Fruit fly (Drosophila melanogaster) whole organism, embryonic: ENCODE results near the gene CG10761.

ENCODE experiments used
- CG10979 ChIP-seq: fragments of 200-800 bp; sonication (Bioruptor generic); optimal IDR thresholded peaks from 2 replicates; lab custom pipeline; 2018; ENCODE audit warnings: missing biosample characterization, mild to moderate bottlenecking, missing genetic modification characterization, moderate library complexity
- CG13624 ChIP-seq: fragments of 200-800 bp; sonication (Bioruptor generic); optimal IDR thresholded peaks from 2 replicates; lab custom pipeline; 2016; ENCODE audit warnings: missing biosample characterization, missing genetic modification characterization
- CG1529 ChIP-seq: fragments of 200-800 bp; sonication (Bioruptor generic); optimal IDR thresholded peaks from 3 replicates; lab custom pipeline; 2018; ENCODE audit warnings: missing biosample characterization, missing genetic modification characterization
- CG15479 ChIP-seq: fragments of 200-800 bp; sonication (Bioruptor generic); optimal IDR thresholded peaks from 3 replicates; lab custom pipeline; 2019; ENCODE audit warnings: missing biosample characterization, mild to moderate bottlenecking, missing genetic modification characterization, moderate library complexity
- CG15696 ChIP-seq: fragments of 200-800 bp; sonication (Bioruptor generic); optimal IDR thresholded peaks from 2 replicates; lab custom pipeline; 2019; ENCODE audit warnings: missing biosample characterization, mild to moderate bottlenecking, missing genetic modification characterization, moderate library complexity
- CG17912 ChIP-seq: fragments of 200-800 bp; sonication (Bioruptor generic); optimal IDR thresholded peaks from 2 replicates; lab custom pipeline; 2018; ENCODE audit warnings: missing biosample characterization, mild to moderate bottlenecking, missing genetic modification characterization
- CG18262 ChIP-seq: fragments of 200-800 bp; optimal IDR thresholded peaks from 3 replicates; lab custom pipeline; 2019; ENCODE audit warnings: missing biosample characterization, mild to moderate bottlenecking, missing genetic modification characterization, moderate library complexity
- CG2712 ChIP-seq: fragments of 200-800 bp; optimal IDR thresholded peaks from 3 replicates; lab custom pipeline; 2019; ENCODE audit warnings: missing biosample characterization, mild to moderate bottlenecking, missing genetic modification characterization, moderate library complexity
- CG2875 ChIP-seq: fragments of 200-800 bp; sonication (Bioruptor generic); optimal IDR thresholded peaks from 2 replicates; lab custom pipeline; 2017; ENCODE audit warnings: missing biosample characterization, mild to moderate bottlenecking, missing genetic modification characterization, missing genetic modification reagents
- CG31365 ChIP-seq: fragments of 200-800 bp; sonication (Bioruptor generic); optimal IDR thresholded peaks from 2 replicates; lab custom pipeline; 2018; ENCODE audit warnings: missing biosample characterization, mild to moderate bottlenecking, missing genetic modification characterization
- CG34422 ChIP-seq: fragments of 200-800 bp; sonication (Bioruptor generic); IDR thresholded peaks from 3 replicates; pipeline ENCODE4 v1.3.6; 2022; ENCODE audit warnings: missing biosample characterization, missing genetic modification characterization
- CG43689 ChIP-seq: fragments of 200-800 bp; sonication (Bioruptor generic); IDR thresholded peaks from 2 replicates; pipeline ENCODE4 v1.3.6; 2022; ENCODE audit warnings: missing biosample characterization, missing genetic modification characterization
- CG6813 ChIP-seq: fragments of 200-800 bp; sonication (Bioruptor generic); optimal IDR thresholded peaks from 2 replicates; lab custom pipeline; 2017; ENCODE audit warnings: missing biosample characterization, missing genetic modification characterization, mild to moderate bottlenecking, moderate library complexity, missing genetic modification reagents
- CG6854 ChIP-seq: fragments of 200-800 bp; sonication (Bioruptor generic); optimal IDR thresholded peaks from 3 replicates; lab custom pipeline; 2017; ENCODE audit warnings: missing biosample characterization, mild to moderate bottlenecking, missing genetic modification characterization
- CG7357 ChIP-seq: fragments of 200-800 bp; sonication (Bioruptor generic); IDR thresholded peaks from 3 replicates; pipeline ENCODE4 v1.3.6; 2022; ENCODE audit warnings: missing biosample characterization, missing genetic modification characterization
- CG7928 ChIP-seq: fragments of 200-800 bp; sonication (Bioruptor generic); optimal IDR thresholded peaks from 2 replicates; lab custom pipeline; 2017; ENCODE audit warnings: missing biosample characterization, mild to moderate bottlenecking, missing genetic modification characterization
- CG7987 ChIP-seq: fragments of 200-800 bp; sonication (Bioruptor generic); optimal IDR thresholded peaks from 2 replicates; lab custom pipeline; 2018; ENCODE audit warnings: missing biosample characterization, mild to moderate bottlenecking, missing genetic modification characterization, moderate library complexity
- CG8944 ChIP-seq: fragments of 200-800 bp; sonication (Bioruptor generic); optimal IDR thresholded peaks from 3 replicates; lab custom pipeline; 2016; ENCODE audit warnings: missing biosample characterization, missing genetic modification characterization
- Chrac-16 ChIP-seq: fragments of 200-800 bp; sonication (Bioruptor generic); optimal IDR thresholded peaks from 3 replicates; lab custom pipeline; 2016; ENCODE audit warnings: missing biosample characterization, missing genetic modification characterization
- D19A ChIP-seq: fragments of 200-800 bp; optimal IDR thresholded peaks from 3 replicates; lab custom pipeline; 2019; ENCODE audit warnings: missing biosample characterization, mild to moderate bottlenecking, missing genetic modification characterization, moderate library complexity
- Dfd ChIP-seq, 2 experiments: fragments of >200 bp; optimal IDR thresholded peaks; 2 replicates each; lab custom pipeline; 2017; ENCODE audit warnings: missing biosample characterization in 2 of 2, missing genetic modification characterization in 2 of 2
- Dip3 ChIP-seq: fragments of 200-800 bp; sonication (Bioruptor generic); optimal IDR thresholded peaks from 3 replicates; lab custom pipeline; 2016; ENCODE audit warnings: missing biosample characterization, missing genetic modification characterization
- Fer2 ChIP-seq: fragments of 200-800 bp; sonication (Bioruptor generic); optimal IDR thresholded peaks from 2 replicates; lab custom pipeline; 2018; ENCODE audit warnings: missing biosample characterization, mild to moderate bottlenecking, missing genetic modification characterization, moderate library complexity
- Gsc ChIP-seq: fragments of 200-800 bp; sonication (Bioruptor generic); IDR thresholded peaks from 2 replicates; pipeline ENCODE4 v1.3.6; 2022; ENCODE audit warnings: missing biosample characterization, missing genetic modification characterization
- HmgZ ChIP-seq: fragments of 200-800 bp; sonication (Bioruptor generic); optimal IDR thresholded peaks from 2 replicates; lab custom pipeline; 2018; ENCODE audit warnings: missing biosample characterization, mild to moderate bottlenecking, missing genetic modification characterization
- MBD-R2 ChIP-seq: fragments of 200-800 bp; sonication (Bioruptor generic); IDR thresholded peaks from 2 replicates; pipeline ENCODE4 v1.3.6; 2022; ENCODE audit warnings: missing biosample characterization, missing genetic modification characterization
- Mad ChIP-seq: fragments of 200-800 bp; sonication (Bioruptor generic); optimal IDR thresholded peaks from 2 replicates; lab custom pipeline; 2016; ENCODE audit warnings: missing biosample characterization, missing genetic modification characterization
- Mrtf ChIP-seq: fragments of 200-800 bp; sonication (Bioruptor generic); IDR thresholded peaks from 3 replicates; pipeline ENCODE4 v1.3.6; 2022; ENCODE audit warnings: missing biosample characterization, missing genetic modification characterization
- Sry-δ ChIP-seq: fragments of 200-800 bp; sonication (Bioruptor generic); optimal IDR thresholded peaks from 2 replicates; lab custom pipeline; 2016; ENCODE audit warnings: missing biosample characterization, missing genetic modification characterization
- Ssrp ChIP-seq: fragments of 200-800 bp; sonication (Bioruptor generic); optimal IDR thresholded peaks from 2 replicates; lab custom pipeline; 2018; ENCODE audit warnings: missing biosample characterization, mild to moderate bottlenecking, missing genetic modification characterization, moderate library complexity
- TFAM ChIP-seq: fragments of 200-800 bp; sonication (Bioruptor generic); optimal IDR thresholded peaks from 2 replicates; lab custom pipeline; 2017; ENCODE audit warnings: missing biosample characterization, missing genetic modification characterization, inconsistent platforms
- bcd ChIP-seq: fragments of 200-800 bp; sonication (Bioruptor generic); optimal IDR thresholded peaks from 2 replicates; lab custom pipeline; 2017; ENCODE audit warnings: missing biosample characterization, mild to moderate bottlenecking, missing genetic modification characterization
- bsh ChIP-seq, 2 experiments: fragments of 200-800 bp; sonication (Bioruptor generic); optimal IDR thresholded peaks; 2 replicates each; lab custom pipeline; 2017 to 2018; ENCODE audit warnings: mild to moderate bottlenecking in 2 of 2, missing biosample characterization in 2 of 2, missing genetic modification characterization in 2 of 2, moderate library complexity in 1 of 2
- btn ChIP-seq: fragments of 200-800 bp; sonication (Bioruptor generic); optimal IDR thresholded peaks from 2 replicates; lab custom pipeline; 2016; ENCODE audit warnings: missing biosample characterization, missing genetic modification characterization
- cad ChIP-seq: fragments of >200 bp; optimal IDR thresholded peaks from 2 replicates; lab custom pipeline; 2017; ENCODE audit warnings: missing biosample characterization, missing genetic modification characterization
- dm ChIP-seq: fragments of 200-800 bp; sonication (Bioruptor generic); optimal IDR thresholded peaks from 3 replicates; lab custom pipeline; 2016; ENCODE audit warnings: missing biosample characterization, missing genetic modification characterization
- dmrt11E ChIP-seq: fragments of 200-800 bp; sonication (Bioruptor generic); optimal IDR thresholded peaks from 3 replicates; lab custom pipeline; 2018; ENCODE audit warnings: missing biosample characterization, mild to moderate bottlenecking, missing genetic modification characterization, moderate library complexity
- dpn ChIP-seq, 2 experiments: fragments of 200-800 bp; sonication (Bioruptor generic); optimal IDR thresholded peaks; 3 replicates each; lab custom pipeline; 2016; ENCODE audit warnings: missing biosample characterization in 2 of 2, missing genetic modification characterization in 2 of 2
- fd3F ChIP-seq: fragments of 200-800 bp; sonication (Bioruptor generic); optimal IDR thresholded peaks from 2 replicates; lab custom pipeline; 2018; ENCODE audit warnings: missing biosample characterization, mild to moderate bottlenecking, missing genetic modification characterization, moderate library complexity
- gem ChIP-seq: fragments of 200-800 bp; sonication (Bioruptor generic); optimal IDR thresholded peaks from 2 replicates; lab custom pipeline; 2019; ENCODE audit warnings: missing biosample characterization, mild to moderate bottlenecking, missing genetic modification characterization, moderate library complexity
- ham ChIP-seq: fragments of 200-800 bp; sonication (Bioruptor generic); IDR thresholded peaks from 2 replicates; pipeline ENCODE4 v1.3.6; 2022; ENCODE audit warnings: missing biosample characterization, missing genetic modification characterization
- lola ChIP-seq, 3 experiments: fragments of >200 bp in 2 of 3; fragments of 200-800 bp in 1 of 3; sonication (Bioruptor generic) in 1 of 3; optimal IDR thresholded peaks; 2 replicates each; lab custom pipeline; 2017 to 2019; ENCODE audit warnings: missing biosample characterization in 3 of 3, missing genetic modification characterization in 3 of 3, mild to moderate bottlenecking in 1 of 3, moderate library complexity in 1 of 3
- nerfin-1 ChIP-seq: fragments of 200-800 bp; sonication (Bioruptor generic); optimal IDR thresholded peaks from 3 replicates; lab custom pipeline; 2019; ENCODE audit warnings: missing biosample characterization, mild to moderate bottlenecking, missing genetic modification characterization, moderate library complexity
- pan ChIP-seq, 4 experiments: fragments of >200 bp in 3 of 4; fragments of 200-800 bp in 1 of 4; sonication (Bioruptor generic) in 1 of 4; optimal IDR thresholded peaks in 3 of 4; IDR thresholded peaks in 1 of 4; 2 replicates each; pipeline versions ENCODE4 v1.3.6 to Lab custom; 2017 to 2022; ENCODE audit warnings: missing biosample characterization in 2 of 4, missing genetic modification characterization in 2 of 4, mixed read lengths in 1 of 4
- phol ChIP-seq: fragments of 200-800 bp; sonication (Bioruptor generic); optimal IDR thresholded peaks from 3 replicates; lab custom pipeline; 2018; ENCODE audit warnings: missing biosample characterization, mild to moderate bottlenecking, missing genetic modification characterization, moderate library complexity
- seq ChIP-seq: fragments of 200-800 bp; sonication (Bioruptor generic); IDR thresholded peaks from 2 replicates; pipeline ENCODE4 v1.3.6; 2022; ENCODE audit warnings: missing biosample characterization, missing genetic modification characterization
- stwl ChIP-seq: fragments of 200-800 bp; sonication (Bioruptor generic); optimal IDR thresholded peaks from 3 replicates; lab custom pipeline; 2018; ENCODE audit warnings: missing biosample characterization, mild to moderate bottlenecking, missing genetic modification characterization, moderate library complexity

Gene CG10761

DNA sequence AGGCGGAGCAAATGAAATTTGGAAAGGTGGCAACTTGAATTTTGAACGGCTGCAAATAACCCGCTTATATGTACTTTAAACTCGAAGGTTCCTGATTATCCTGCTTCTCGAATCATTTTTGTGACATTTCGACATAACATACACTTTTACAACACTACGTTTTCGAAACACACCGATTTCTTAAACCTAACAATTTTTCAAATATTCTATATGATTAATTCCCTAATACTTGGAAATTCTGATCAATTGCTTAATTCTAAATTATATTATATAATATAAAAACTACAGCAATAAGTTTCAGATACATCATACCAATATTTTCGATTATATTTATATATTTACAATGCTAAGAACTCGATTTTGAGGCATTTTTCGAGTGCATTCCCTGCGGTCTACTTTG, at the start of gene CG10761:
Gene CG10761 (minus strand): TSS at position 101 of the 400 bp plus-strand sequence.
- TF ChIP-seq stwl (tag; lab: Kevin White, UChicago) (peak; percentile 34), dm (GFP tag; lab: Kevin White, UChicago) (no peak)

dm6 chrX:8211731-8212468, 49.3 kb upstream of the CG10761 start:
- TF ChIP-seq CG15696 (tag; lab: Kevin White, UChicago) (peak; percentile 48), CG34422 (GFP tag; lab: Robert Waterston, UW) (no peak), CG1529 (GFP tag; lab: Kevin White, UChicago) (no peak), gem (tag; lab: Kevin White, UChicago) (peak; percentile 11), CG2875 (GFP tag; lab: Kevin White, UChicago) (no peak), Mad (no peak), bsh (GFP tag; optimal IDR thresholded peaks at IDR 0.05; lab: Kevin White, UChicago) (peak in 1 of 2 experiments; percentile 33), lola (GFP tag; optimal IDR thresholded peaks at IDR 0.05; lab: Kevin White, UChicago) (peak in 1 of 3 experiments; percentile 18), TFAM (no peak), dpn (GFP tag; optimal IDR thresholded peaks at IDR 0.05; lab: Kevin White, UChicago) (no peak), CG7357 (GFP tag; lab: Robert Waterston, UW) (no peak), bcd (GFP tag; lab: Kevin White, UChicago) (no peak), seq (no peak), CG17912 (no peak), CG7928 (GFP tag; lab: Kevin White, UChicago) (no peak), Ssrp (no peak), CG10979 (tag; lab: Kevin White, UChicago) (peak; percentile 46), D19A (tag; lab: Kevin White, UChicago) (no peak), Fer2 (tag; lab: Kevin White, UChicago) (no peak), Sry-δ (no peak), Mrtf (GFP tag; lab: Robert Waterston, UW) (no peak), CG31365 (tag; lab: Kevin White, UChicago) (no peak), ham (GFP tag; lab: Robert Waterston, UW) (no peak), CG6813 (no peak), pan (optimal IDR thresholded peaks at IDR 0.05; lab: Kevin White, UChicago) (no peak), pan (GFP tag; optimal IDR thresholded peaks at IDR 0.05 in 1 of 2, IDR thresholded peaks at IDR 0.05 in 1 of 2) (no peak), btn (no peak), Dfd (GFP tag; optimal IDR thresholded peaks at IDR 0.05; lab: Kevin White, UChicago) (no peak), Dip3 (no peak), CG18262 (tag; lab: Kevin White, UChicago) (peak; percentile 35), CG6854 (no peak), MBD-R2 (GFP tag; lab: Robert Waterston, UW) (no peak), phol (tag; lab: Kevin White, UChicago) (peak; percentile 7), CG2712 (peak; percentile 23), nerfin-1 (tag; lab: Kevin White, UChicago) (no peak), dmrt11E (tag; lab: Kevin White, UChicago) (peak; percentile 19), fd3F (no peak), Chrac-16 (GFP tag; lab: Kevin White, UChicago) (no peak), CG15479 (no peak), HmgZ (tag; lab: Kevin White, UChicago) (no peak), Gsc (GFP tag; lab: Robert Waterston, UW) (no peak), CG8944 (GFP tag; lab: Kevin White, UChicago) (no peak), CG43689 (GFP tag; lab: Robert Waterston, UW) (no peak), CG7987 (no peak), CG13624 (GFP tag; lab: Kevin White, UChicago) (no peak), cad (GFP tag; lab: Kevin White, UChicago) (peak; percentile 83)
